Worm (Caenorhabditis elegans) whole organism, early embryonic: Measurements from ENCODE around the gene C16C10.1.

Experiments
- ceh-13 ChIP-seq: fragments of 200-800 bp; sonication (Bioruptor generic); optimal IDR thresholded peaks from 2 replicates; lab custom pipeline; 2018; ENCODE audit warnings: mild to moderate bottlenecking, missing genetic modification characterization, missing compliant biosample characterization
- flt-1 ChIP-seq: fragments of 200-800 bp; sonication (Bioruptor generic); IDR thresholded peaks from 2 replicates; pipeline ENCODE4 v1.3.6; 2022; ENCODE audit warnings: missing genetic modification characterization, missing compliant biosample characterization
- tbx-11 ChIP-seq: fragments of 200-800 bp; sonication (Bioruptor generic); IDR thresholded peaks from 2 replicates; pipeline ENCODE4 v1.3.6; 2022; ENCODE audit warnings: missing genetic modification characterization, missing compliant biosample characterization

DNA sequence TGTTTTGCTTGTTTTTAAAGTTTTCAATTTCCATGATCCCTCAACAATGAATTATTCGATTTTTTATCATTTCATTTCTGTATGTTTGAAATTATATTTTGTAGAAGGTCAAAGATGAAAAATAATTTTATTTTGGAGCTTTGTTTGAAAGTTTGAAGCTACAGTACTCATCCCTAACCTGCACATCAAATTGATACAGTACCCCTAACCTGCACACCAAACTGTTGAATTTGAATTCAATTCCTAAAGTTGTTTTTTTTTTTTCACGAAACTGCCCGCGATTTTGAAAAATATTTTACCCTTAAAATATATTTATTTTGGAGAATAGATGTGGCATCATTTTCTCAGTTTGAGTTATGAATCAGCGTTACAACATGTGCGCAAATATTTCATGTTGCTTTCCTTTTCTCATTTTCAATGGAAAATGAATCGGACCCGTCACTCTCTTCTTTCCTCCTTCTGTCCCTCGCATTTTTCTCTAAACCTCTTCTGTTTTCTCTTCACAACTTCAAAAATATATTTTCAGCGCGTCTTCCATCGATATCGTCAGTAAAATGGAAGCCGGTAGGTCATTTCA, 24.6 kb upstream of the C16C10.1 start, which contains the start of gene R74.8:
- TF ChIP-seq flt-1 (GFP tag; lab: Robert Waterston, UW) (no peak), tbx-11 (GFP tag; lab: Robert Waterston, UW) (no peak), ceh-13 (GFP tag; lab: Kevin White, UChicago) (no peak)
